Fruit fly (Drosophila melanogaster): ENCODE measurements around the gene CG7768.

CG7768 gene

dm6 chr3L:14172174-14172940 is 45.6 kb upstream of the CG7768 start (continued):
- TF ChIP-seq abd-A (tag; optimal IDR thresholded peaks at IDR 0.05) (no peak), Trl (optimal IDR thresholded peaks at IDR 0.05) (no peak), Trl (GFP tag; optimal IDR thresholded peaks at IDR 0.05) (no peak), CG3838 (GFP tag; optimal IDR thresholded peaks at IDR 0.05) (no peak), CG34422 (GFP tag; IDR thresholded peaks at IDR 0.05) (no peak), CG13775 (GFP tag; optimal IDR thresholded peaks at IDR 0.05) (peak; percentile 0), Antp (GFP tag; optimal IDR thresholded peaks at IDR 0.05) (no peak), Med (GFP tag) (peak; percentile 30), CG4617 (GFP tag; optimal IDR thresholded peaks at IDR 0.05; ENCODE audit: borderline replicate concordance) (no peak), Ssrp (tag; optimal IDR thresholded peaks at IDR 0.05) (peak; percentile 52), D19A (tag; optimal IDR thresholded peaks at IDR 0.05) (peak; percentile 60), pfk (GFP tag; optimal IDR thresholded peaks at IDR 0.05) (no peak), CG14860 (GFP tag; IDR thresholded peaks at IDR 0.05; ENCODE audit: partially characterized antibody) (no peak), CG10147 (GFP tag; optimal IDR thresholded peaks at IDR 0.05) (peak; percentile 44), CG7987 (GFP tag; optimal IDR thresholded peaks at IDR 0.05) (no peak), jing (GFP tag; optimal IDR thresholded peaks at IDR 0.05) (no peak), CG7963 (GFP tag; IDR thresholded peaks at IDR 0.05; ENCODE audit: partially characterized antibody) (no peak), Hr78 (GFP tag; optimal IDR thresholded peaks at IDR 0.05) (no peak), grn (GFP tag; optimal IDR thresholded peaks at IDR 0.05) (no peak), CG7745 (tag; optimal IDR thresholded peaks at IDR 0.05) (no peak), Ets65A (GFP tag) (no peak), CG7786 (GFP tag; optimal IDR thresholded peaks at IDR 0.05) (no peak), CG18011 (GFP tag; optimal IDR thresholded peaks at IDR 0.05) (no peak), sima (GFP tag; optimal IDR thresholded peaks at IDR 0.05) (no peak), Chrac-16 (GFP tag; optimal IDR thresholded peaks at IDR 0.05) (no peak), bigmax (GFP tag; optimal IDR thresholded peaks at IDR 0.05) (no peak), pnt (GFP tag; optimal IDR thresholded peaks at IDR 0.05) (no peak), dati (GFP tag; IDR thresholded peaks at IDR 0.05) (no peak), Ada2b (GFP tag; IDR thresholded peaks at IDR 0.05) (no peak), hbn (GFP tag; IDR thresholded peaks at IDR 0.05; ENCODE audit: partially characterized antibody) (no peak), CG4404 (GFP tag; IDR thresholded peaks at IDR 0.05) (no peak), CG18619 (GFP tag; optimal IDR thresholded peaks at IDR 0.05) (peak; percentile 49), CG11560 (tag; IDR thresholded peaks at IDR 0.05) (no peak), wek (GFP tag; optimal IDR thresholded peaks at IDR 0.05) (no peak), MTF-1 (GFP tag; optimal IDR thresholded peaks at IDR 0.05; ENCODE audit: borderline replicate concordance) (no peak), trem (tag; optimal IDR thresholded peaks at IDR 0.05) (peak; percentile 24), ATbp (GFP tag; optimal IDR thresholded peaks at IDR 0.05) (peak; percentile 9), ham (GFP tag; IDR thresholded peaks at IDR 0.05) (no peak), ci (GFP tag; IDR thresholded peaks at IDR 0.05) (peak; percentile 20; the same call in 1 of the 3 replicates), CG11247 (GFP tag; IDR thresholded peaks at IDR 0.05) (no peak), CG11085 (GFP tag; IDR thresholded peaks at IDR 0.05) (no peak), CG34376 (GFP tag; optimal IDR thresholded peaks at IDR 0.05) (no peak), CG1529 (GFP tag; optimal IDR thresholded peaks at IDR 0.05) (peak; percentile 77), CG8388 (GFP tag; optimal IDR thresholded peaks at IDR 0.05) (peak; percentile 48), CG6254 (GFP tag; optimal IDR thresholded peaks at IDR 0.05) (peak; percentile 6), CG9609 (GFP tag; optimal IDR thresholded peaks at IDR 0.05) (no peak), odd (GFP tag; optimal IDR thresholded peaks at IDR 0.05) (peak; percentile 53), H15 (GFP tag; IDR thresholded peaks at IDR 0.05) (no peak), eve (GFP tag; optimal IDR thresholded peaks at IDR 0.05) (peak in 1 of 2 experiments; percentile 91), CG8765 (GFP tag; IDR thresholded peaks at IDR 0.05) (no peak)

Measured in whole organism, embryonic.